Fruit fly (Drosophila melanogaster) S2 (cell line): ENCODE measurements around the gene Socs36E.
A peak's percentile ranks its signal among the peaks of the same experiment; 100 is the strongest.

Source experiments
- CG8478 ChIP-seq: fragments of >200 bp; optimal IDR thresholded peaks from 2 replicates; lab custom pipeline; 2018
- CTCF ChIP-seq, 2 experiments: fragments of >200 bp; optimal IDR thresholded peaks; 2 replicates each; lab custom pipeline; 2018

Socs36E gene

dm6 chr2L:18152172-18152639 is at the start of gene Socs36E:
Gene Socs36E (minus strand): TSS chr2L:18152417.
- peak; percentile 82 to 89 for TF ChIP-seq CTCF (optimal IDR thresholded peaks at IDR 0.05; lab: Kevin White, UChicago)
- no peak for TF ChIP-seq CG8478

- TF ChIP-seq CTCF (optimal IDR thresholded peaks at IDR 0.05; lab: Kevin White, UChicago): no peak
- TF ChIP-seq CG8478: no peak
Observed at dm6 chr2L:18186695-18187094, 34.5 kb upstream of the Socs36E start.

- TF ChIP-seq CG8478 (no peak), CTCF (optimal IDR thresholded peaks at IDR 0.05; lab: Kevin White, UChicago) (no peak)
Observed at dm6 chr2L:18184648-18185243, 32.5 kb upstream of the Socs36E start, which contains the start of gene Ptp36E. Gene Ptp36E (minus strand): TSS chr2L:18185007.

dm6 chr2L:18159172-18159571 is 7.0 kb upstream of the Socs36E start, which contains the start of gene JMJD4:
Gene JMJD4 (minus strand): TSS chr2L:18159272.
- no peak for TF ChIP-seq CG8478

dm6 chr2L:18158622-18159043 is 6.4 kb upstream of the Socs36E start:
- peak in 1 of 2 experiments; percentile 10 for TF ChIP-seq CTCF (optimal IDR thresholded peaks at IDR 0.05; lab: Kevin White, UChicago)
- no peak for TF ChIP-seq CG8478

- no peak for TF ChIP-seq CTCF (optimal IDR thresholded peaks at IDR 0.05; lab: Kevin White, UChicago)
- no peak for TF ChIP-seq CG8478
Observed at dm6 chr2L:18155877-18156276, 3.7 kb upstream of the Socs36E start, which contains the start of gene CG5783. Gene CG5783 (plus strand): TSS chr2L:18156043.

- TF ChIP-seq CTCF (optimal IDR thresholded peaks at IDR 0.05; lab: Kevin White, UChicago) (no peak), CG8478 (no peak)
Observed at dm6 chr2L:18154551-18154950, 2.3 kb upstream of the Socs36E start, which contains the start of gene CG15155. Gene CG15155 (plus strand): TSS chr2L:18154851.

dm6 chr2L:18153068-18153467 is 851 bp upstream of the Socs36E start, which contains the start of gene CG17681:
Gene CG17681 (plus strand): TSS chr2L:18153123.
- no peak for TF ChIP-seq CG8478
- TF ChIP-seq CTCF (optimal IDR thresholded peaks at IDR 0.05; lab: Kevin White, UChicago): no peak

dm6 chr2L:18151826-18152138 is 435 bp downstream of the Socs36E start:
- TF ChIP-seq CG8478: no peak
- TF ChIP-seq CTCF (optimal IDR thresholded peaks at IDR 0.05; lab: Kevin White, UChicago): no peak

dm6 chr2L:18151134-18151825 is 937 bp downstream of the Socs36E start:
- TF ChIP-seq CG8478 (no peak), CTCF (optimal IDR thresholded peaks at IDR 0.05; lab: Kevin White, UChicago) (no peak)

dm6 chr2L:18150393-18151133 is 1.7 kb downstream of the Socs36E start:
- TF ChIP-seq CTCF (optimal IDR thresholded peaks at IDR 0.05; lab: Kevin White, UChicago): no peak
- no peak for TF ChIP-seq CG8478

dm6 chr2L:18149903-18150302 is 2.3 kb downstream of the Socs36E start:
- no peak for TF ChIP-seq CTCF (optimal IDR thresholded peaks at IDR 0.05; lab: Kevin White, UChicago)
- TF ChIP-seq CG8478: no peak

- TF ChIP-seq CTCF (optimal IDR thresholded peaks at IDR 0.05; lab: Kevin White, UChicago): no peak
Observed at dm6 chr2L:18148552-18149219, 3.5 kb downstream of the Socs36E start.

dm6 chr2L:18147511-18148072 is 4.6 kb downstream of the Socs36E start:
- no peak for TF ChIP-seq CTCF (optimal IDR thresholded peaks at IDR 0.05; lab: Kevin White, UChicago)
- no peak for TF ChIP-seq CG8478

dm6 chr2L:18146618-18147099 is 5.6 kb downstream of the Socs36E start:
- TF ChIP-seq CTCF (optimal IDR thresholded peaks at IDR 0.05; lab: Kevin White, UChicago): no peak
- TF ChIP-seq CG8478: no peak
